Fruit fly (Drosophila melanogaster) S2 (cell line): ENCODE measurements around the gene Vajk2.

Source experiments
- CG8478 ChIP-seq: fragments of >200 bp; optimal IDR thresholded peaks from 2 replicates; lab custom pipeline; 2018
- CTCF ChIP-seq, 2 experiments: fragments of >200 bp; optimal IDR thresholded peaks; 2 replicates each; lab custom pipeline; 2018

dm6 chr2L:13977073-13977472 is 42.6 kb upstream of the Vajk2 start, which contains the start of gene Cyp28a5:
- TF ChIP-seq CTCF (optimal IDR thresholded peaks at IDR 0.05; lab: Kevin White, UChicago) (no peak), CG8478 (lab: Kevin White, UChicago) (no peak)
